Fruit fly (Drosophila melanogaster) whole organism, embryonic: ENCODE results near the gene CG17598.

Experiments
- Aef1 ChIP-seq: fragments of 200-800 bp; sonication (Bioruptor generic); IDR thresholded peaks from 3 replicates; pipeline ENCODE4 v1.3.6; 2022; ENCODE audit warnings: missing biosample characterization, missing genetic modification characterization
- Atf3 ChIP-seq: fragments of 200-800 bp; sonication (Bioruptor generic); optimal IDR thresholded peaks from 3 replicates; lab custom pipeline; 2016; ENCODE audit warnings: missing biosample characterization, missing genetic modification characterization
- C15 ChIP-seq: fragments of 200-800 bp; sonication (Bioruptor generic); IDR thresholded peaks from 3 replicates; pipeline ENCODE4 v1.3.6; 2022; ENCODE audit warnings: missing biosample characterization, missing genetic modification characterization
- CG11560 ChIP-seq: fragments of 200-800 bp; sonication (Bioruptor generic); IDR thresholded peaks from 3 replicates; pipeline ENCODE4 v1.3.6; 2022; ENCODE audit warnings: missing biosample characterization, missing genetic modification characterization
- CG1647 ChIP-seq: fragments of 200-800 bp; sonication (Bioruptor generic); optimal IDR thresholded peaks from 3 replicates; lab custom pipeline; 2016; ENCODE audit warnings: missing biosample characterization, missing genetic modification characterization
- CG16779 ChIP-seq: fragments of 200-800 bp; sonication (Bioruptor generic); IDR thresholded peaks from 2 replicates; pipeline ENCODE4 v1.3.6; 2022; ENCODE audit warnings: missing biosample characterization, missing genetic modification characterization
- CG17186 ChIP-seq: fragments of 200-800 bp; sonication (Bioruptor generic); optimal IDR thresholded peaks from 3 replicates; lab custom pipeline; 2017; ENCODE audit warnings: missing biosample characterization, missing genetic modification reagents, missing genetic modification characterization
- CG17829 ChIP-seq: fragments of 200-800 bp; optimal IDR thresholded peaks from 2 replicates; lab custom pipeline; 2019; ENCODE audit warnings: missing biosample characterization, mild to moderate bottlenecking, missing genetic modification characterization, moderate library complexity
- CG18599 ChIP-seq: fragments of 200-800 bp; sonication (Bioruptor generic); optimal IDR thresholded peaks from 3 replicates; lab custom pipeline; 2017; ENCODE audit warnings: missing biosample characterization, missing genetic modification characterization, mild to moderate bottlenecking, moderate library complexity, missing genetic modification reagents
- CG18619 ChIP-seq: fragments of 200-800 bp; sonication (Bioruptor generic); optimal IDR thresholded peaks from 3 replicates; lab custom pipeline; 2017; ENCODE audit warnings: missing biosample characterization, mild to moderate bottlenecking, missing genetic modification characterization
- CG2199 ChIP-seq: fragments of 200-800 bp; sonication (Bioruptor generic); IDR thresholded peaks from 3 replicates; pipeline ENCODE4 v1.3.6; 2022; ENCODE audit warnings: missing biosample characterization, missing genetic modification characterization
- CG30431 ChIP-seq: fragments of 200-800 bp; sonication (Bioruptor generic); optimal IDR thresholded peaks from 2 replicates; lab custom pipeline; 2017; ENCODE audit warnings: missing biosample characterization, missing genetic modification characterization
- CG32772 ChIP-seq: fragments of 200-800 bp; sonication (Bioruptor generic); IDR thresholded peaks from 2 replicates; pipeline ENCODE4 v1.3.6; 2022; ENCODE audit warnings: missing biosample characterization, missing genetic modification characterization
- CG34376 ChIP-seq: fragments of 200-800 bp; sonication (Bioruptor generic); optimal IDR thresholded peaks from 2 replicates; lab custom pipeline; 2018; ENCODE audit warnings: missing biosample characterization, mild to moderate bottlenecking, missing genetic modification characterization
- CG3995 ChIP-seq: fragments of 200-800 bp; sonication (Bioruptor generic); optimal IDR thresholded peaks from 3 replicates; lab custom pipeline; 2016; ENCODE audit warnings: missing biosample characterization, missing genetic modification characterization
- CG4424 ChIP-seq: fragments of 200-800 bp; sonication (Bioruptor generic); optimal IDR thresholded peaks from 3 replicates; lab custom pipeline; 2016; ENCODE audit warnings: missing biosample characterization, missing genetic modification characterization
- CG4730 ChIP-seq: fragments of 200-800 bp; sonication (Bioruptor generic); IDR thresholded peaks from 2 replicates; pipeline ENCODE4 v1.3.6; 2022; ENCODE audit warnings: missing biosample characterization, missing genetic modification characterization
- CG6683 ChIP-seq: fragments of 200-800 bp; sonication (Bioruptor generic); optimal IDR thresholded peaks from 2 replicates; lab custom pipeline; 2017; ENCODE audit warnings: missing biosample characterization, mild to moderate bottlenecking, missing genetic modification characterization, missing genetic modification reagents
- CG6689 ChIP-seq: fragments of 200-800 bp; sonication (Bioruptor generic); IDR thresholded peaks from 2 replicates; pipeline ENCODE4 v1.3.6; 2022; ENCODE audit warnings: missing biosample characterization, missing genetic modification characterization
- CG6765 ChIP-seq: fragments of 200-800 bp; sonication (Bioruptor generic); optimal IDR thresholded peaks from 3 replicates; lab custom pipeline; 2017; ENCODE audit warnings: missing biosample characterization, mild to moderate bottlenecking, missing genetic modification characterization
- CG7963 ChIP-seq: fragments of 200-800 bp; sonication (Bioruptor generic); IDR thresholded peaks from 3 replicates; pipeline ENCODE4 v1.3.6; 2022; ENCODE audit warnings: missing biosample characterization, missing genetic modification characterization; ENCODE audit not compliant: partially characterized antibody
- CG8388 ChIP-seq: fragments of 200-800 bp; sonication (Bioruptor generic); optimal IDR thresholded peaks from 2 replicates; lab custom pipeline; 2019; ENCODE audit warnings: missing biosample characterization, mild to moderate bottlenecking, missing genetic modification characterization, moderate library complexity
- CG9215 ChIP-seq: fragments of 200-800 bp; sonication (Bioruptor generic); IDR thresholded peaks from 2 replicates; pipeline ENCODE4 v1.3.6; 2022; ENCODE audit warnings: missing biosample characterization, missing genetic modification characterization
- CG9797 ChIP-seq: fragments of 200-800 bp; sonication (Bioruptor generic); optimal IDR thresholded peaks from 3 replicates; lab custom pipeline; 2018; ENCODE audit warnings: missing biosample characterization, mild to moderate bottlenecking, missing genetic modification characterization
- Dad ChIP-seq: fragments of 200-800 bp; sonication (Bioruptor generic); optimal IDR thresholded peaks from 3 replicates; lab custom pipeline; 2016; ENCODE audit warnings: missing biosample characterization, missing genetic modification characterization
- Deaf1 ChIP-seq: fragments of 200-800 bp; optimal IDR thresholded peaks from 3 replicates; lab custom pipeline; 2019; ENCODE audit warnings: missing biosample characterization, mild to moderate bottlenecking, missing genetic modification characterization, moderate library complexity
- Drgx ChIP-seq: fragments of 200-800 bp; sonication (Bioruptor generic); IDR thresholded peaks from 2 replicates; pipeline ENCODE4 v1.3.6; 2022; ENCODE audit warnings: missing biosample characterization, missing genetic modification characterization
- Ets65A ChIP-seq: fragments of 200-800 bp; sonication (Bioruptor generic); peaks from one replicate; lab custom pipeline; 2016; ENCODE audit warnings: missing biosample characterization, missing genetic modification characterization
- Gsc ChIP-seq: fragments of 200-800 bp; sonication (Bioruptor generic); IDR thresholded peaks from 2 replicates; pipeline ENCODE4 v1.3.6; 2022; ENCODE audit warnings: missing biosample characterization, missing genetic modification characterization
- HHEX ChIP-seq: fragments of 200-800 bp; sonication (Bioruptor generic); optimal IDR thresholded peaks from 3 replicates; lab custom pipeline; 2017; ENCODE audit warnings: missing biosample characterization, mild to moderate bottlenecking, missing genetic modification characterization, missing genetic modification reagents
- NfI ChIP-seq: fragments of 200-800 bp; sonication (Bioruptor generic); optimal IDR thresholded peaks from 3 replicates; lab custom pipeline; 2018; ENCODE audit warnings: missing biosample characterization, mild to moderate bottlenecking, missing genetic modification characterization, moderate library complexity
- Ravus ChIP-seq: fragments of 200-800 bp; sonication (Bioruptor generic); IDR thresholded peaks from 2 replicates; pipeline ENCODE4 v1.3.6; 2022; ENCODE audit warnings: missing biosample characterization, missing genetic modification characterization
- Six4 ChIP-seq: fragments of 200-800 bp; sonication (Bioruptor generic); optimal IDR thresholded peaks from 2 replicates; lab custom pipeline; 2016; ENCODE audit warnings: missing biosample characterization, missing genetic modification characterization
- ara ChIP-seq: fragments of 200-800 bp; sonication (Bioruptor generic); IDR thresholded peaks from 2 replicates; pipeline ENCODE4 v1.3.6; 2022; ENCODE audit warnings: missing biosample characterization, missing genetic modification characterization
- az2 ChIP-seq: fragments of 200-800 bp; sonication (Bioruptor generic); optimal IDR thresholded peaks from 3 replicates; lab custom pipeline; 2016; ENCODE audit warnings: missing biosample characterization, missing genetic modification characterization
- bcd ChIP-seq: fragments of 200-800 bp; sonication (Bioruptor generic); optimal IDR thresholded peaks from 2 replicates; lab custom pipeline; 2017; ENCODE audit warnings: missing biosample characterization, mild to moderate bottlenecking, missing genetic modification characterization
- chif ChIP-seq, 2 experiments: fragments of 200-800 bp; sonication (Bioruptor generic); optimal IDR thresholded peaks; 3 replicates each; lab custom pipeline; 2016; ENCODE audit warnings: missing biosample characterization in 2 of 2, missing genetic modification characterization in 2 of 2
- fd3F ChIP-seq: fragments of 200-800 bp; sonication (Bioruptor generic); optimal IDR thresholded peaks from 2 replicates; lab custom pipeline; 2018; ENCODE audit warnings: missing biosample characterization, mild to moderate bottlenecking, missing genetic modification characterization, moderate library complexity
- gce ChIP-seq: fragments of 200-800 bp; sonication (Bioruptor generic); IDR thresholded peaks from 3 replicates; pipeline ENCODE4 v1.3.6; 2022; ENCODE audit warnings: missing biosample characterization, missing genetic modification characterization
- org-1 ChIP-seq: fragments of 200-800 bp; sonication (Bioruptor generic); optimal IDR thresholded peaks from 2 replicates; lab custom pipeline; 2017; ENCODE audit warnings: missing biosample characterization, missing genetic modification characterization
- pho ChIP-seq: fragments of 200-800 bp; sonication (Bioruptor generic); optimal IDR thresholded peaks from 2 replicates; lab custom pipeline; 2016; ENCODE audit warnings: missing biosample characterization, missing genetic modification characterization
- phol ChIP-seq: fragments of 200-800 bp; sonication (Bioruptor generic); optimal IDR thresholded peaks from 3 replicates; lab custom pipeline; 2018; ENCODE audit warnings: missing biosample characterization, mild to moderate bottlenecking, missing genetic modification characterization, moderate library complexity
- repo ChIP-seq: fragments of 200-800 bp; sonication (Bioruptor generic); optimal IDR thresholded peaks from 2 replicates; lab custom pipeline; 2016; ENCODE audit warnings: missing biosample characterization, missing genetic modification characterization
- row ChIP-seq: fragments of 200-800 bp; sonication (Bioruptor generic); IDR thresholded peaks from 3 replicates; pipeline ENCODE4 v1.3.6; 2022; ENCODE audit warnings: missing biosample characterization, missing genetic modification characterization
- salm ChIP-seq: fragments of 200-800 bp; sonication (Bioruptor generic); optimal IDR thresholded peaks from 2 replicates; lab custom pipeline; 2018; ENCODE audit warnings: missing biosample characterization, mild to moderate bottlenecking, missing genetic modification characterization
- sc ChIP-seq, 3 experiments: fragments of >200 bp in 2 of 3; fragments of 200-800 bp in 1 of 3; sonication (Bioruptor generic) in 1 of 3; optimal IDR thresholded peaks; 2 replicates in 2 of 3; 3 replicates in 1 of 3; lab custom pipeline; 2017; ENCODE audit warnings: mild to moderate bottlenecking in 1 of 3, missing biosample characterization in 1 of 3, missing genetic modification characterization in 1 of 3, missing genetic modification reagents in 1 of 3
- sens ChIP-seq: fragments of 200-800 bp; sonication (Bioruptor generic); peaks from one replicate; lab custom pipeline; 2016; ENCODE audit warnings: missing biosample characterization, missing genetic modification characterization
- sna ChIP-seq: fragments of 200-800 bp; sonication (Bioruptor generic); IDR thresholded peaks from 2 replicates; pipeline ENCODE4 v1.3.6; 2022; ENCODE audit warnings: missing biosample characterization, missing genetic modification characterization; ENCODE audit not compliant: partially characterized antibody
- tin ChIP-seq: fragments of 200-800 bp; sonication (Bioruptor generic); optimal IDR thresholded peaks from 3 replicates; lab custom pipeline; 2016; ENCODE audit warnings: missing biosample characterization, missing genetic modification characterization

Gene CG17598

DNA sequence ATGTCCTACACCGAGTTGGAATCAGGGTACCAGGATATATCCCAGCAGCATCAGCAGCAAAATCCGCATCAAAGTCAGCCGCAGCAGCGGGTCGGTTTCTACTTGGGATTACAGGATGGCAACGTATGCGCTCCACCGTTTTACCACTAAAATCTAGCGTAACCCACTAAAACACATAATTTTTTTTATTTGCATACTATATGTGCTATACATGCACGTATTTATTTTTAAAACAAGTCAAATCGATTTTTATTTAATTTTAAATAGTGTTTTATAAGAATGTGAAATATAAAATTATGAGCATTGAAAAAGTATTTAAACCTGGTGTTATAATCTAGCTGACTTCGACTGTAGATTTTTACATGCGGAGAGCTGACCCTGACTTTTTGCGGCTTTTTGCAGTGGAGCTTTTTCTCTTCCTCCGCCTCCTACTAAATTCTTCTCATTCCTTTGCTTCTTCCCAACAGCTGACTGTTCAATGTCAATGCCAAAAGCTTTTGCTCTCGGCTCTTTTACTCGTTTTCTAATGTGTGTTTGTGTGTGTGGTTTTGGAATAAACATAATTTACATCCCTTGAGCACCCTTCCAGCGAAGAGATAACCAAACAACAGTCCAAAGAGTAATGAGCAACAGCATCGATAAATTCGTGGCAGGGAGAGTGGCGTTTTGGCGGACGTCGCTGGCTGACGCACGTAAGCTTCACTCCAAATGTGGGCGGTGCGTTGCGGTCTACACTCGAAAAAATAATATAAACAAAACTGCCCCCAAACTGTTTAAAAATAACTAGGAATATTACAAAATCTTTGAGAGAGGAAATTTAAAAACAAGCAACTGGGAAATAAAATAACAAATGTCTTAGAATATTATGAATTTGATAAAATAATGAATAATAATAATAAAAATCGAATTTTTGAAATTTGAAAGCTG, 52.3 kb downstream of the CG17598 start (continued):
- TF ChIP-seq CG16779 (no peak), Aef1 (GFP tag; lab: Robert Waterston, UW) (peak; percentile 42; the same call in 1 of the 3 replicates), CG34376 (GFP tag; lab: Kevin White, UChicago) (peak; percentile 61), sens (GFP tag; lab: Kevin White, UChicago) (no peak), CG11560 (no peak), bcd (GFP tag; lab: Kevin White, UChicago) (peak; percentile 37), HHEX (GFP tag; lab: Kevin White, UChicago) (peak; percentile 27), gce (GFP tag; lab: Robert Waterston, UW) (0 out of 3 replicates have a peak, but pooled peaks have one; percentile 20), CG8388 (peak; percentile 6), Gsc (GFP tag; lab: Robert Waterston, UW) (no peak), CG2199 (GFP tag; lab: Robert Waterston, UW) (0 out of 3 replicates have a peak, but pooled peaks have one; percentile 9), Ravus (GFP tag; lab: Robert Waterston, UW) (peak; percentile 20; the same call in 1 of the 2 replicates), CG7963 (GFP tag; lab: Robert Waterston, UW) (no peak), repo (GFP tag; lab: Kevin White, UChicago) (no peak), CG1647 (GFP tag; lab: Kevin White, UChicago) (no peak), org-1 (GFP tag; lab: Kevin White, UChicago) (no peak), C15 (GFP tag; lab: Robert Waterston, UW) (no peak), CG6683 (GFP tag; lab: Kevin White, UChicago) (no peak), Dad (GFP tag; lab: Kevin White, UChicago) (no peak), chif (GFP tag; optimal IDR thresholded peaks at IDR 0.05; lab: Kevin White, UChicago) (no peak), CG4730 (GFP tag; lab: Robert Waterston, UW) (0 out of 2 replicates have a peak, but pooled peaks have one; percentile 22), row (GFP tag; lab: Robert Waterston, UW) (peak; percentile 37), CG3995 (GFP tag; lab: Kevin White, UChicago) (no peak), CG18619 (GFP tag; lab: Kevin White, UChicago) (peak; percentile 34), Six4 (GFP tag; lab: Kevin White, UChicago) (no peak), sc (optimal IDR thresholded peaks at IDR 0.05; lab: Kevin White, UChicago) (no peak), sc (GFP tag; optimal IDR thresholded peaks at IDR 0.05; lab: Kevin White, UChicago) (no peak), Ets65A (peak; percentile 55), az2 (GFP tag; lab: Kevin White, UChicago) (no peak), CG17186 (GFP tag; lab: Kevin White, UChicago) (no peak), CG17829 (tag; lab: Kevin White, UChicago) (no peak), CG6765 (GFP tag; lab: Kevin White, UChicago) (no peak), ara (no peak), phol (tag; lab: Kevin White, UChicago) (peak; percentile 63), salm (tag; lab: Kevin White, UChicago) (no peak), tin (GFP tag; lab: Kevin White, UChicago) (peak; percentile 11), CG30431 (no peak), CG9797 (no peak), CG9215 (no peak), CG4424 (GFP tag; lab: Kevin White, UChicago) (peak; percentile 24), Atf3 (no peak), Deaf1 (tag; lab: Kevin White, UChicago) (peak; percentile 68), pho (GFP tag; lab: Kevin White, UChicago) (no peak), NfI (GFP tag; lab: Kevin White, UChicago) (peak; percentile 17), CG6689 (GFP tag; lab: Robert Waterston, UW) (peak; percentile 41; the same call in 1 of the 2 replicates), sna (GFP tag; lab: Robert Waterston, UW) (no peak), fd3F (GFP tag; lab: Kevin White, UChicago) (no peak), Drgx (no peak), CG32772 (GFP tag; lab: Robert Waterston, UW) (peak; percentile 57; the same call in 1 of the 2 replicates), CG18599 (GFP tag; lab: Kevin White, UChicago) (peak; percentile 76)
